Worm (Caenorhabditis elegans): ENCODE data around the gene C37E2.2.

- TF ChIP-seq ztf-11 (tag; optimal IDR thresholded peaks at IDR 0.05), result no peak
- no peak for TF ChIP-seq ceh-83 (GFP tag; optimal IDR thresholded peaks at IDR 0.05)
Measured at ce11 chrX:14213314-14213713, 37.5 kb downstream of the C37E2.2 start.

All from whole organism, mixed stage, embryonic.